Worm (Caenorhabditis elegans) whole organism, L4 larva: ENCODE data around the gene mdt-22.
A peak's percentile ranks its signal among the peaks of the same experiment; 100 is the strongest.

ENCODE experiments used
- F10B5.3 ChIP-seq: sonication (generic microtip); optimal IDR thresholded peaks from 2 replicates; lab custom pipeline; 2016; ENCODE audit warnings: mild to moderate bottlenecking, missing genetic modification characterization, missing compliant biosample characterization
- F26F4.8 ChIP-seq: fragments of 200-800 bp; sonication (Bioruptor generic); conservative IDR thresholded peaks from 2 replicates; pipeline ENCODE4 v1.3.6; 2022; ENCODE audit warnings: missing genetic modification characterization, missing compliant biosample characterization
- F49E8.2 ChIP-seq: sonication (generic microtip); optimal IDR thresholded peaks from 2 replicates; lab custom pipeline; 2016; ENCODE audit warnings: missing compliant biosample characterization, mild to moderate bottlenecking, missing genetic modification characterization, borderline replicate concordance
- R02D3.7 ChIP-seq: fragments of 150-350 bp; sonication (generic microtip); optimal IDR thresholded peaks from 3 replicates; lab custom pipeline; 2014; ENCODE audit warnings: missing biosample characterization, missing genetic modification characterization
- T20F7.1 ChIP-seq: fragments of 200-800 bp; sonication (Bioruptor generic); optimal IDR thresholded peaks from 2 replicates; lab custom pipeline; 2018; ENCODE audit warnings: mild to moderate bottlenecking, missing genetic modification characterization, missing compliant biosample characterization
- T26A8.4 ChIP-seq: fragments of 200-800 bp; sonication (Bioruptor generic); IDR thresholded peaks from 2 replicates; pipeline ENCODE4 v1.3.6; 2022; ENCODE audit warnings: missing genetic modification characterization, missing compliant biosample characterization
- Y5F2A.4 ChIP-seq: fragments of 200-800 bp; sonication (Bioruptor generic); optimal IDR thresholded peaks from 2 replicates; lab custom pipeline; 2018; ENCODE audit warnings: mild to moderate bottlenecking, missing genetic modification characterization, missing compliant biosample characterization
- ZK337.2 ChIP-seq: fragments of 200-800 bp; sonication (Bioruptor generic); IDR thresholded peaks from 2 replicates; pipeline ENCODE4 v1.3.6; 2022; ENCODE audit warnings: missing genetic modification reagents, missing genetic modification characterization, missing compliant biosample characterization
- aha-1 ChIP-seq: fragments of 150-350 bp; peaks from one replicate; lab custom pipeline; 2014; ENCODE audit warnings: missing biosample characterization, missing genetic modification characterization
- arid-1 ChIP-seq: fragments of 200-800 bp; sonication (Bioruptor generic); conservative IDR thresholded peaks from 2 replicates; pipeline ENCODE4 v1.3.6; 2022; ENCODE audit warnings: missing genetic modification reagents, missing genetic modification characterization, missing compliant biosample characterization
- ceh-32 ChIP-seq: sonication (generic microtip); optimal IDR thresholded peaks from 2 replicates; lab custom pipeline; 2016; ENCODE audit warnings: mild to moderate bottlenecking, missing genetic modification characterization, missing compliant biosample characterization; ENCODE audit not compliant: poor library complexity
- ceh-44 ChIP-seq: fragments of 200-800 bp; sonication (Bioruptor generic); IDR thresholded peaks from 2 replicates; pipeline ENCODE4 v1.3.6; 2022; ENCODE audit warnings: missing genetic modification reagents, missing genetic modification characterization, missing compliant biosample characterization
- ceh-82 ChIP-seq: sonication (generic microtip); optimal IDR thresholded peaks from 2 replicates; lab custom pipeline; 2017; ENCODE audit warnings: missing biosample characterization, missing genetic modification characterization
- daf-12 ChIP-seq: fragments of 150-350 bp; optimal IDR thresholded peaks from 2 replicates; lab custom pipeline; 2014; ENCODE audit warnings: missing biosample characterization, missing genetic modification reagents, missing genetic modification characterization
- daf-16 ChIP-seq, 3 experiments: sonication (generic microtip); optimal IDR thresholded peaks; 2 replicates each; lab custom pipeline; 2016 to 2017; ENCODE audit warnings: missing genetic modification characterization in 3 of 3, missing genetic modification reagents in 3 of 3, mild to moderate bottlenecking in 2 of 3, missing compliant biosample characterization in 2 of 3, missing biosample characterization in 1 of 3, moderate library complexity in 1 of 3
- dmd-6 ChIP-seq: fragments of 200-800 bp; sonication (Bioruptor generic); IDR thresholded peaks from 2 replicates; pipeline ENCODE4 v1.3.6; 2022; ENCODE audit warnings: missing genetic modification reagents, missing genetic modification characterization, missing compliant biosample characterization
- dmd-9 ChIP-seq: fragments of 200-800 bp; sonication (Bioruptor generic); IDR thresholded peaks from 2 replicates; pipeline ENCODE4 v1.3.6; 2022; ENCODE audit warnings: missing genetic modification reagents, missing genetic modification characterization, missing compliant biosample characterization
- dpl-1 ChIP-seq: fragments of 150-350 bp; optimal IDR thresholded peaks from 2 replicates; lab custom pipeline; 2014; ENCODE audit warnings: missing biosample characterization, missing genetic modification reagents, missing genetic modification characterization
- dve-1 ChIP-seq: sonication (generic microtip); optimal IDR thresholded peaks from 2 replicates; lab custom pipeline; 2017; ENCODE audit warnings: antibody characterized with exemption, mild to moderate bottlenecking, missing genetic modification characterization, missing compliant biosample characterization; ENCODE audit not compliant: insufficient read depth
- fkh-10 ChIP-seq: fragments of 150-350 bp; optimal IDR thresholded peaks from 2 replicates; lab custom pipeline; 2014; ENCODE audit warnings: missing biosample characterization, missing genetic modification reagents, missing genetic modification characterization
- hif-1 ChIP-seq, 2 experiments: sonication (generic microtip); optimal IDR thresholded peaks; 2 replicates each; lab custom pipeline; 2016 to 2017; ENCODE audit warnings: missing compliant biosample characterization in 2 of 2, missing genetic modification characterization in 2 of 2, missing genetic modification reagents in 2 of 2, missing genotype in 2 of 2, mild to moderate bottlenecking in 1 of 2
- hlh-11 ChIP-seq: fragments of 200-800 bp; sonication (Bioruptor generic); optimal IDR thresholded peaks from 2 replicates; lab custom pipeline; 2018; ENCODE audit warnings: mild to moderate bottlenecking, missing genetic modification characterization, missing compliant biosample characterization
- jun-1 ChIP-seq: fragments of 150-350 bp; optimal IDR thresholded peaks from 2 replicates; lab custom pipeline; 2014; ENCODE audit warnings: missing biosample characterization, missing genetic modification reagents, missing genetic modification characterization
- lim-7 ChIP-seq: fragments of 200-800 bp; sonication (Bioruptor generic); IDR thresholded peaks from 2 replicates; pipeline ENCODE4 v1.3.6; 2022; ENCODE audit warnings: missing genetic modification characterization, missing compliant biosample characterization
- lin-13 ChIP-seq: fragments of 150-350 bp; optimal IDR thresholded peaks from 2 replicates; lab custom pipeline; 2014; ENCODE audit warnings: missing biosample characterization, missing genetic modification reagents, missing genetic modification characterization
- lin-38 ChIP-seq: fragments of 200-800 bp; sonication (Bioruptor generic); IDR thresholded peaks from 2 replicates; pipeline ENCODE4 v1.3.6; 2022; ENCODE audit warnings: missing genetic modification reagents, missing genetic modification characterization, missing compliant biosample characterization
- lsy-2 ChIP-seq, 2 experiments: fragments of 150-350 bp in 1 of 2; sonication (generic microtip) in 1 of 2; optimal IDR thresholded peaks; 2 replicates each; lab custom pipeline; 2014 to 2017; ENCODE audit warnings: missing biosample characterization in 2 of 2, missing genetic modification characterization in 2 of 2
- mep-1 ChIP-seq: fragments of 150-350 bp; sonication (generic microtip); optimal IDR thresholded peaks from 3 replicates; lab custom pipeline; 2014; ENCODE audit warnings: missing biosample characterization, missing genetic modification characterization
- nhr-237 ChIP-seq: sonication (generic microtip); optimal IDR thresholded peaks from 2 replicates; lab custom pipeline; 2017; ENCODE audit warnings: missing biosample characterization, missing genetic modification characterization
- nhr-25 ChIP-seq: sonication (generic microtip); optimal IDR thresholded peaks from 2 replicates; lab custom pipeline; 2017; ENCODE audit warnings: missing genetic modification characterization, mild to moderate bottlenecking, missing compliant biosample characterization, antibody characterized with exemption, moderate library complexity, borderline replicate concordance; ENCODE audit not compliant: insufficient read depth
- nhr-28 ChIP-seq: fragments of 150-350 bp; optimal IDR thresholded peaks from 2 replicates; lab custom pipeline; 2014; ENCODE audit warnings: missing biosample characterization, missing genetic modification characterization
- nhr-41 ChIP-seq: fragments of 200-800 bp; sonication (Bioruptor generic); IDR thresholded peaks from 2 replicates; pipeline ENCODE4 v1.3.6; 2022; ENCODE audit warnings: missing genetic modification reagents, missing genetic modification characterization, missing compliant biosample characterization
- nhr-42 ChIP-seq: fragments of 200-800 bp; sonication (Bioruptor generic); IDR thresholded peaks from 2 replicates; pipeline ENCODE4 v1.3.6; 2022; ENCODE audit warnings: missing genetic modification characterization, missing compliant biosample characterization
- nhr-6 ChIP-seq: fragments of 150-350 bp; optimal IDR thresholded peaks from 2 replicates; lab custom pipeline; 2014; ENCODE audit warnings: missing biosample characterization, missing genetic modification characterization
- pha-4 ChIP-seq, 2 experiments: fragments of 150-350 bp in 1 of 2; fragments of 200-800 bp in 1 of 2; sonication (Bioruptor generic) in 1 of 2; IDR thresholded peaks in 1 of 2; optimal IDR thresholded peaks in 1 of 2; 2 replicates each; pipeline versions ENCODE4 v1.3.6 to Lab custom; 2014 to 2022; ENCODE audit warnings: missing genetic modification characterization in 2 of 2, missing genetic modification reagents in 2 of 2, missing biosample characterization in 1 of 2, missing compliant biosample characterization in 1 of 2
- php-3 ChIP-seq: fragments of 200-800 bp; sonication (Bioruptor generic); IDR thresholded peaks from 2 replicates; pipeline ENCODE4 v1.3.6; 2022; ENCODE audit warnings: missing genetic modification reagents, missing genetic modification characterization, missing compliant biosample characterization
- rbr-2 ChIP-seq: sonication (generic microtip); optimal IDR thresholded peaks from 2 replicates; lab custom pipeline; 2016; ENCODE audit warnings: missing genotype, missing genetic modification characterization, missing compliant biosample characterization
- snpc-1.2 ChIP-seq: fragments of 200-800 bp; sonication (Bioruptor generic); IDR thresholded peaks from 2 replicates; pipeline ENCODE4 v1.3.6; 2022; ENCODE audit warnings: missing genetic modification reagents, missing genetic modification characterization, missing compliant biosample characterization
- spr-1 ChIP-seq: sonication (generic microtip); optimal IDR thresholded peaks from 2 replicates; lab custom pipeline; 2016; ENCODE audit warnings: mild to moderate bottlenecking, missing genetic modification characterization, missing compliant biosample characterization
- spr-3 ChIP-seq: fragments of 200-800 bp; sonication (Bioruptor generic); optimal IDR thresholded peaks from 2 replicates; lab custom pipeline; 2018; ENCODE audit warnings: mild to moderate bottlenecking, missing genetic modification characterization, missing compliant biosample characterization
- tra-1 ChIP-seq: fragments of 200-800 bp; sonication (Bioruptor generic); IDR thresholded peaks from 2 replicates; pipeline ENCODE4 v1.3.6; 2022; ENCODE audit warnings: missing genetic modification reagents, missing genetic modification characterization, missing compliant biosample characterization
- unc-130 ChIP-seq: sonication (generic microtip); optimal IDR thresholded peaks from 2 replicates; lab custom pipeline; 2016; ENCODE audit warnings: missing genetic modification reagents, missing genetic modification characterization, missing compliant biosample characterization
- unc-39 ChIP-seq: sonication (generic microtip); optimal IDR thresholded peaks from 2 replicates; lab custom pipeline; 2017; ENCODE audit warnings: missing biosample characterization, missing genetic modification characterization
- vab-7 ChIP-seq: fragments of 200-800 bp; sonication (Bioruptor generic); IDR thresholded peaks from 2 replicates; pipeline ENCODE4 v1.3.6; 2022; ENCODE audit warnings: missing genetic modification reagents, missing genetic modification characterization, missing compliant biosample characterization
- zag-1 ChIP-seq: fragments of 150-350 bp; optimal IDR thresholded peaks from 2 replicates; lab custom pipeline; 2014; ENCODE audit warnings: missing biosample characterization, missing genetic modification characterization
- zfp-2 ChIP-seq: sonication (generic microtip); optimal IDR thresholded peaks from 2 replicates; lab custom pipeline; 2016; ENCODE audit warnings: mild to moderate bottlenecking, missing genetic modification characterization, missing compliant biosample characterization
- zfp-3 ChIP-seq: fragments of 200-800 bp; sonication (Bioruptor generic); conservative IDR thresholded peaks from 2 replicates; pipeline ENCODE4 v1.3.6; 2022; ENCODE audit warnings: missing genetic modification reagents, missing genetic modification characterization, missing compliant biosample characterization
- ztf-11 ChIP-seq: fragments of 150-350 bp; optimal IDR thresholded peaks from 2 replicates; lab custom pipeline; 2014; ENCODE audit warnings: missing biosample characterization, missing genetic modification characterization
- ztf-7 ChIP-seq: fragments of 150-350 bp; optimal IDR thresholded peaks from 2 replicates; lab custom pipeline; 2014; ENCODE audit warnings: missing biosample characterization, missing genetic modification characterization

The mdt-22 gene

DNA sequence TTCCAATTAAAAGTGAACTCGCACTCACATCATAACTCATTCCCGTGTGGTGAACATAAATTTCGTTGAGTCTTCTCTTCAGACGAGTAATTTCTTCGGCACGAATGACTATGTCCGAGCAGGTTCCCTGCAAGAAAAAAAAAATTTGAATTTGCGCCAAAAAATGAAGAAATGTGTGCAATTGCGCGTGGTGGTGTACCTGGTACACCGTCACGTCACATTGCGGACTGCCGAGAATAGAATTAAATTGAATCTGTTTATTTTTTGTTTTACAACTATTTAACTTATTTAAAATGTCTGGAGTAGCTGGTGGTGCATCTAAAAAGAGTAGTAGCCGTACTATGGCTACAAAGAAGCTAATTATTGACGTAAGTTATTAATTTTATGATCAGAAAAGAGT is at the start of gene mdt-22:
Gene mdt-22, plus strand, starts transcription at position 263 of the 400 bp plus-strand sequence.
- TF ChIP-seq hif-1 (tag; optimal IDR thresholded peaks at IDR 0.05; lab: Kevin White, UChicago) (peak in 1 of 2 experiments; percentile 51), F49E8.2 (tag; lab: Kevin White, UChicago) (peak; percentile 4), zag-1 (no peak), fkh-10 (GFP tag; lab: Kevin White, UChicago) (peak; percentile 4), spr-1 (tag; lab: Kevin White, UChicago) (peak; percentile 52), dpl-1 (peak; percentile 95), dmd-6 (GFP tag; lab: Robert Waterston, UW) (peak; percentile 65), ztf-11 (tag; lab: Kevin White, UChicago) (no peak), ZK337.2 (0 out of 2 replicates have a peak, but pooled peaks have one; percentile 46), unc-130 (GFP tag; lab: Kevin White, UChicago) (peak; percentile 33), lsy-2 (tag; optimal IDR thresholded peaks at IDR 0.05; lab: Kevin White, UChicago) (peak in 1 of 2 experiments; percentile 83), lim-7 (GFP tag; lab: Robert Waterston, UW) (no peak), T20F7.1 (GFP tag; lab: Kevin White, UChicago) (peak; percentile 58), php-3 (no peak), ceh-32 (tag; lab: Kevin White, UChicago) (no peak), lin-38 (GFP tag; lab: Robert Waterston, UW) (peak; percentile 82), T26A8.4 (peak; percentile 74), tra-1 (GFP tag; lab: Robert Waterston, UW) (peak; percentile 51; the same call in 1 of the 2 replicates), nhr-28 (tag; lab: Kevin White, UChicago) (peak; percentile 20), unc-39 (tag; lab: Kevin White, UChicago) (no peak), ceh-82 (tag; lab: Kevin White, UChicago) (no peak), dmd-9 (GFP tag; lab: Robert Waterston, UW) (no peak), dve-1 (tag; lab: Kevin White, UChicago) (peak; percentile 60), R02D3.7 (tag; lab: Kevin White, UChicago) (no peak), hlh-11 (tag; lab: Kevin White, UChicago) (peak; percentile 60), nhr-42 (0 out of 2 replicates have a peak, but pooled peaks have one; percentile 57), F26F4.8 (GFP tag; lab: Robert Waterston, UW) (no peak), daf-12 (tag; lab: Kevin White, UChicago) (no peak), jun-1 (tag; lab: Kevin White, UChicago) (peak; percentile 1), arid-1 (peak; percentile 78; the same call in 1 of the 2 replicates), nhr-237 (no peak), lin-13 (GFP tag; lab: Kevin White, UChicago) (peak; percentile 72), zfp-2 (tag; lab: Kevin White, UChicago) (no peak), rbr-2 (tag; lab: Kevin White, UChicago) (peak; percentile 76), ceh-44 (no peak), daf-16 (GFP tag; optimal IDR thresholded peaks at IDR 0.05; lab: Kevin White, UChicago) (peak in 1 of 2 experiments; percentile 45), daf-16 (tag; optimal IDR thresholded peaks at IDR 0.05; lab: Kevin White, UChicago) (peak; percentile 45), nhr-25 (tag; lab: Kevin White, UChicago) (peak; percentile 27), spr-3 (GFP tag; lab: Kevin White, UChicago) (no peak), mep-1 (tag; lab: Kevin White, UChicago) (peak; percentile 73), snpc-1.2 (peak; percentile 29; the same call in 1 of the 2 replicates), Y5F2A.4 (GFP tag; lab: Kevin White, UChicago) (peak; percentile 27), ztf-7 (tag; lab: Kevin White, UChicago) (peak; percentile 25), nhr-6 (tag; lab: Kevin White, UChicago) (peak; percentile 28), nhr-41 (GFP tag; lab: Robert Waterston, UW) (no peak), vab-7 (GFP tag; lab: Robert Waterston, UW) (peak; percentile 62), aha-1 (tag; lab: Kevin White, UChicago) (peak; percentile 90), F10B5.3 (tag; lab: Kevin White, UChicago) (peak; percentile 27), zfp-3 (GFP tag; lab: Robert Waterston, UW) (0 out of 2 replicates have a peak, but pooled peaks have one; percentile 56), pha-4 (GFP tag; IDR thresholded peaks at IDR 0.05; lab: Robert Waterston, UW) (peak; percentile 63; the same call in 1 of the 2 replicates), pha-4 (tag; optimal IDR thresholded peaks at IDR 0.05; lab: Kevin White, UChicago) (no peak)
